Fruit fly (Drosophila melanogaster) whole organism: Measurements from ENCODE around the gene CG14835.

Source experiments
- Dll ChIP-seq: fragments of >200 bp; optimal IDR thresholded peaks from 2 replicates; lab custom pipeline; 2017
- EcR ChIP-seq, 2 experiments: fragments of >200 bp; optimal IDR thresholded peaks; 2 replicates each; lab custom pipeline; 2017; ENCODE audit warnings: missing biosample characterization in 2 of 2, missing genetic modification characterization in 2 of 2, missing genetic modification reagents in 2 of 2
- psq ChIP-seq: fragments of >200 bp; optimal IDR thresholded peaks from 2 replicates; lab custom pipeline; 2017
- usp ChIP-seq: fragments of >200 bp; optimal IDR thresholded peaks from 2 replicates; lab custom pipeline; 2017; ENCODE audit warnings: missing biosample characterization, missing genetic modification characterization, mixed read lengths

dm6 chr3L:7437366-7437765 lies at the start of gene CG14835:
- TF ChIP-seq psq (lab: Kevin White, UChicago) (no peak), Dll (no peak), usp (GFP tag; lab: Kevin White, UChicago) (no peak), EcR (GFP tag; optimal IDR thresholded peaks at IDR 0.05; lab: Kevin White, UChicago) (no peak)
